Worm (Caenorhabditis elegans): ENCODE measurements around the gene sdz-36.

- TF ChIP-seq tbp1 (GFP tag; optimal IDR thresholded peaks at IDR 0.05) = no peak
- TF ChIP-seq F49E8.2 (tag; optimal IDR thresholded peaks at IDR 0.05; ENCODE audit: insufficient read depth) = no peak
- TF ChIP-seq ekl-4 (GFP tag; IDR thresholded peaks at IDR 0.05) = no peak
- no peak for TF ChIP-seq nfya-1 (tag; optimal IDR thresholded peaks at IDR 0.05; ENCODE audit: borderline replicate concordance, insufficient read depth)
- no peak for TF ChIP-seq sdz-38 (tag; optimal IDR thresholded peaks at IDR 0.05)
These were observed 8.3 kb downstream of the sdz-36 start for ce11 chrIV:9699062-9699461.

Data from whole organism, young adult.